Worm (Caenorhabditis elegans) whole organism, late embryonic: Measurements from ENCODE around the gene F56D6.11.

Experiments
- C38D4.7 ChIP-seq: fragments of 200-800 bp; sonication (Bioruptor generic); optimal IDR thresholded peaks from 2 replicates; lab custom pipeline; 2018; ENCODE audit warnings: mild to moderate bottlenecking, missing genetic modification characterization, moderate library complexity, missing compliant biosample characterization
- K02D7.2 ChIP-seq: sonication (generic microtip); optimal IDR thresholded peaks from 2 replicates; lab custom pipeline; 2017; ENCODE audit warnings: mild to moderate bottlenecking, missing genetic modification characterization, missing compliant biosample characterization
- T23F11.4 ChIP-seq: fragments of 200-800 bp; sonication (Bioruptor generic); optimal IDR thresholded peaks from 2 replicates; lab custom pipeline; 2018; ENCODE audit warnings: mild to moderate bottlenecking, missing genetic modification characterization, missing compliant biosample characterization
- ahr-1 ChIP-seq: sonication (generic microtip); optimal IDR thresholded peaks from 2 replicates; lab custom pipeline; 2016; ENCODE audit warnings: missing genetic modification characterization, missing compliant biosample characterization
- ama-1 ChIP-seq: fragments of 150-350 bp; optimal IDR thresholded peaks from 2 replicates; lab custom pipeline; 2014
- ceh-2 ChIP-seq: sonication (generic microtip); optimal IDR thresholded peaks from 2 replicates; lab custom pipeline; 2016; ENCODE audit warnings: missing genotype, missing genetic modification characterization, missing compliant biosample characterization
- ceh-24 ChIP-seq: sonication (generic microtip); optimal IDR thresholded peaks from 2 replicates; lab custom pipeline; 2016; ENCODE audit warnings: mild to moderate bottlenecking, missing genetic modification characterization, missing compliant biosample characterization
- ceh-30 ChIP-seq: fragments of 150-350 bp; optimal IDR thresholded peaks from 2 replicates; lab custom pipeline; 2014; ENCODE audit warnings: missing biosample characterization, missing genetic modification characterization
- ceh-45 ChIP-seq: fragments of 200-800 bp; sonication (Bioruptor generic); IDR thresholded peaks from 2 replicates; pipeline ENCODE4 v1.3.6; 2022; ENCODE audit warnings: missing genetic modification reagents, missing genetic modification characterization, missing compliant biosample characterization
- ceh-48 ChIP-seq: sonication (generic microtip); optimal IDR thresholded peaks from 2 replicates; lab custom pipeline; 2016; ENCODE audit warnings: missing genetic modification characterization, inconsistent platforms, missing compliant biosample characterization
- ceh-6 ChIP-seq: fragments of 200-800 bp; sonication (Bioruptor generic); optimal IDR thresholded peaks from 2 replicates; lab custom pipeline; 2018; ENCODE audit warnings: mild to moderate bottlenecking, missing genetic modification characterization, missing compliant biosample characterization
- ceh-9 ChIP-seq: sonication (generic microtip); optimal IDR thresholded peaks from 2 replicates; lab custom pipeline; 2016; ENCODE audit warnings: mild to moderate bottlenecking, missing genetic modification characterization, inconsistent platforms, missing compliant biosample characterization
- dmd-4 ChIP-seq: sonication (generic microtip); optimal IDR thresholded peaks from 2 replicates; lab custom pipeline; 2016; ENCODE audit warnings: borderline replicate concordance, missing genetic modification characterization, missing compliant biosample characterization
- dve-1 ChIP-seq: sonication (generic microtip); optimal IDR thresholded peaks from 2 replicates; lab custom pipeline; 2017; ENCODE audit warnings: antibody characterized with exemption, mild to moderate bottlenecking, missing genetic modification characterization, missing compliant biosample characterization
- elt-4 ChIP-seq: sonication (generic microtip); optimal IDR thresholded peaks from 2 replicates; lab custom pipeline; 2016; ENCODE audit warnings: missing genetic modification characterization, missing compliant biosample characterization
- fax-1 ChIP-seq: sonication (generic microtip); optimal IDR thresholded peaks from 2 replicates; lab custom pipeline; 2016; ENCODE audit warnings: missing genotype, missing genetic modification characterization, missing compliant biosample characterization
- fkh-6 ChIP-seq: sonication (generic microtip); optimal IDR thresholded peaks from 2 replicates; lab custom pipeline; 2016; ENCODE audit warnings: missing genetic modification characterization, missing compliant biosample characterization
- hlh-13 ChIP-seq: fragments of 200-800 bp; sonication (Bioruptor generic); optimal IDR thresholded peaks from 2 replicates; lab custom pipeline; 2018; ENCODE audit warnings: mild to moderate bottlenecking, missing genetic modification characterization, missing compliant biosample characterization
- hlh-6 ChIP-seq: sonication (generic microtip); optimal IDR thresholded peaks from 2 replicates; lab custom pipeline; 2016; ENCODE audit warnings: missing genotype, missing genetic modification characterization, missing compliant biosample characterization
- lim-6 ChIP-seq: sonication (generic microtip); optimal IDR thresholded peaks from 2 replicates; lab custom pipeline; 2016; ENCODE audit warnings: missing genetic modification characterization, missing compliant biosample characterization
- madf-2 ChIP-seq: sonication (generic microtip); optimal IDR thresholded peaks from 2 replicates; lab custom pipeline; 2017; ENCODE audit warnings: missing genetic modification characterization, missing compliant biosample characterization
- mec-3 ChIP-seq: sonication (generic microtip); optimal IDR thresholded peaks from 2 replicates; lab custom pipeline; 2016; ENCODE audit warnings: borderline replicate concordance, missing genetic modification characterization, missing compliant biosample characterization
- nfya-1 ChIP-seq: sonication (generic microtip); optimal IDR thresholded peaks from 2 replicates; lab custom pipeline; 2017; ENCODE audit warnings: missing genetic modification characterization, mild to moderate bottlenecking, missing compliant biosample characterization, antibody characterized with exemption, moderate library complexity
- pag-3 ChIP-seq: sonication (generic microtip); optimal IDR thresholded peaks from 2 replicates; lab custom pipeline; 2016; ENCODE audit warnings: missing compliant biosample characterization, missing genetic modification characterization, borderline replicate concordance
- pat-9 ChIP-seq: fragments of 200-800 bp; sonication (Bioruptor generic); optimal IDR thresholded peaks from 2 replicates; lab custom pipeline; 2018; ENCODE audit warnings: mild to moderate bottlenecking, missing genetic modification characterization, moderate library complexity, missing compliant biosample characterization
- pha-4 ChIP-seq: fragments of 150-350 bp; optimal IDR thresholded peaks from 2 replicates; lab custom pipeline; 2018; ENCODE audit warnings: missing biosample characterization, missing genetic modification reagents, missing genetic modification characterization
- rnt-1 ChIP-seq: sonication (generic microtip); optimal IDR thresholded peaks from 2 replicates; lab custom pipeline; 2016; ENCODE audit warnings: missing genetic modification characterization, missing compliant biosample characterization
- sdc-2 ChIP-seq: sonication (generic microtip); optimal IDR thresholded peaks from 2 replicates; lab custom pipeline; 2016; ENCODE audit warnings: missing genotype, missing genetic modification characterization, missing compliant biosample characterization
- sox-2 ChIP-seq: fragments of 200-800 bp; sonication (Bioruptor generic); IDR thresholded peaks from 2 replicates; pipeline ENCODE4 v1.3.6; 2022; ENCODE audit warnings: missing genetic modification reagents, missing genetic modification characterization, missing compliant biosample characterization
- sox-4 ChIP-seq: sonication (generic microtip); optimal IDR thresholded peaks from 2 replicates; lab custom pipeline; 2017; ENCODE audit warnings: mild to moderate bottlenecking, missing genetic modification characterization, inconsistent platforms, missing compliant biosample characterization
- tbx-7 ChIP-seq: sonication (generic microtip); optimal IDR thresholded peaks from 2 replicates; lab custom pipeline; 2016; ENCODE audit warnings: missing genotype, missing genetic modification characterization, missing compliant biosample characterization
- ttx-3 ChIP-seq: sonication (generic microtip); optimal IDR thresholded peaks from 2 replicates; lab custom pipeline; 2016; ENCODE audit warnings: missing genetic modification reagents, missing genetic modification characterization, missing compliant biosample characterization
- unc-3 ChIP-seq, 2 experiments: fragments of 200-800 bp in 1 of 2; sonication (Bioruptor generic) in 1 of 2; sonication (generic microtip) in 1 of 2; conservative IDR thresholded peaks in 1 of 2; optimal IDR thresholded peaks in 1 of 2; 2 replicates each; pipeline versions ENCODE4 v1.3.6 to Lab custom; 2016 to 2022; ENCODE audit warnings: missing compliant biosample characterization in 2 of 2, missing genetic modification characterization in 2 of 2, missing genetic modification reagents in 1 of 2
- unc-42 ChIP-seq: sonication (generic microtip); optimal IDR thresholded peaks from 2 replicates; lab custom pipeline; 2016; ENCODE audit warnings: missing genotype, missing genetic modification characterization, missing compliant biosample characterization
- zip-5 ChIP-seq: sonication (generic microtip); optimal IDR thresholded peaks from 2 replicates; lab custom pipeline; 2016; ENCODE audit warnings: missing genetic modification characterization, missing compliant biosample characterization

Gene F56D6.11

DNA sequence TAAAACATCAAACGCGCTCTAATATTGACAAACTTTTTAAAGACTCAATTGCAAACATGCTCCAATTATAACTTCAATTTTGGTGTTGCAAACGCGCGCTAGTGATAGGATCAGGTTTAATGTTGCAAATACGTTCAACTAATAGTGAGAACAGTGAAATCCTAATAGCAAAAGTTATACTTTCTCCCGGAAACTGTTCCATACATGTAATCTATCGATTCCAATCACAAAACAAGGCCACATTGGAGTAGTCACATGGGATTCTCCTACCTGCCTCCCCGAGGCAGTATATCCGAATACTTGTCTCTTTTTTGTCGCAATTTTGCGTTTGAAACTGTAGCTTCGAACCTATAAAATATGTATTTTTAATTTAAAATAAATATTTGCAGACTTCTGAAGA lies 36.4 kb downstream of the F56D6.11 start:
- TF ChIP-seq ceh-24 (tag; lab: Kevin White, UChicago), result no peak
- TF ChIP-seq ceh-9 (tag; lab: Kevin White, UChicago), result no peak
- no peak for TF ChIP-seq unc-42
- no peak for TF ChIP-seq K02D7.2 (tag; lab: Kevin White, UChicago)
- TF ChIP-seq madf-2 (tag; lab: Kevin White, UChicago), result no peak
- TF ChIP-seq sdc-2, result no peak
- no peak for TF ChIP-seq hlh-13 (GFP tag; lab: Kevin White, UChicago)
- no peak for TF ChIP-seq fkh-6 (tag; lab: Kevin White, UChicago)
- TF ChIP-seq mec-3 (tag; lab: Kevin White, UChicago), result no peak
- no peak for TF ChIP-seq unc-3 (GFP tag; conservative IDR thresholded peaks at IDR 0.05; lab: Robert Waterston, UW)
- TF ChIP-seq unc-3 (tag; optimal IDR thresholded peaks at IDR 0.05; lab: Kevin White, UChicago), result no peak

- TF ChIP-seq hlh-6 (tag; lab: Kevin White, UChicago), result no peak
- TF ChIP-seq pat-9 (tag; lab: Kevin White, UChicago), result no peak
- no peak for TF ChIP-seq ceh-48 (tag; lab: Kevin White, UChicago)
- no peak for TF ChIP-seq dmd-4 (tag; lab: Kevin White, UChicago)
- TF ChIP-seq ahr-1 (tag; lab: Kevin White, UChicago), result no peak
- TF ChIP-seq rnt-1 (tag; lab: Kevin White, UChicago), result no peak
- no peak for TF ChIP-seq ama-1 (lab: Kevin White, UChicago)
- TF ChIP-seq ceh-2, result no peak
- no peak for TF ChIP-seq ceh-45 (GFP tag; lab: Robert Waterston, UW)
- no peak for TF ChIP-seq ttx-3 (tag; lab: Kevin White, UChicago)
- TF ChIP-seq C38D4.7 (GFP tag; lab: Kevin White, UChicago), result no peak
- no peak for TF ChIP-seq madf-2 (tag; lab: Kevin White, UChicago)
- no peak for TF ChIP-seq fax-1 (tag; lab: Kevin White, UChicago)
- no peak for TF ChIP-seq lim-6 (tag; lab: Kevin White, UChicago)
- TF ChIP-seq pha-4 (tag; lab: Kevin White, UChicago), result no peak
Observed at ce11 chrIV:3867252-3867651, 39.0 kb downstream of the F56D6.11 start, which contains the start of gene F37C4.4. F37C4.4 (plus strand) TSS chrIV:3867309.

DNA sequence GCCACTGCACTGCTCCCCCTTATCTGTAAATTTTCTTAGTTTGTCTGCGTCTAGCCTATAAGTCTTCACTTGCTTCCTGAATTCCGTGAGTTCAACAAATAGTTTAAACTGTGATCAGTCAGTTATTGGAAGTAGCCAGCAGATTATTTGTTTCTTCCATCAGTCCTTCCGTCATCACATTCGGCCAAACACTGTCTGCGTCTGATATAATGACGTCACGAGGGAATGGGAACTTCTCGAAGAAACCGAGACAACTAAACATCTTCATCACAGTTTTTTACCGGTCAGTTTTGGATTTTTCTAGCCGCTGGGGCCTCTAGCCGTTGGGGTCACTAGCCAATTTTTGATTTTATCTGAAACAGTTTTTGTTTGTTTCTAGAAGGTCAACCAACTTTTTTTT lies 40.3 kb downstream of the F56D6.11 start:
- TF ChIP-seq T23F11.4 (no peak), dve-1 (tag; lab: Kevin White, UChicago) (no peak), pag-3 (tag; lab: Kevin White, UChicago) (no peak)

DNA sequence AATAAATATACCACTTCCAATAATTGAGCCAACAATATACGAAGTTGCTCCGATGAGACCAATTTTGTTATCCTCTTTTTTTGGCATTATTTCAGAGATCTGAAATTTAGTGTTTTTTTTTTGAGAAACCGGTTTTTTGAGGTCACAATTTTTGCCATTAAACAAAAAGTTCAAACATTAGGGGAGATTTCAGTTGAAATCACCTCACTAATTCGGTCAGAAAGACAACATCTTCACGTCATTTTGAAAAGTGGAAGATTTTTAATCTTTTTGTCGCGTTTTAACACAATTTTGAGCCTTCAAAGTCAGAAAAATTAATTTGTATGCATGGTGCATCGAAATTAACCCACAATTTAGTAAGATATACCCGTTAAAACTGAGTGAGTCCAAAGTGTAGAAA lies 41.3 kb downstream of the F56D6.11 start, which contains the start of gene aat-8:
TSS of gene aat-8 (minus strand) at position 101 of the 400 bp plus-strand sequence.
- TF ChIP-seq fax-1 (tag; lab: Kevin White, UChicago) (no peak), tbx-7 (no peak), sox-2 (GFP tag; lab: Robert Waterston, UW) (no peak), nfya-1 (no peak), elt-4 (no peak), ceh-45 (GFP tag; lab: Robert Waterston, UW) (no peak), ama-1 (lab: Kevin White, UChicago) (no peak), T23F11.4 (no peak), sox-4 (tag; lab: Kevin White, UChicago) (no peak), ttx-3 (tag; lab: Kevin White, UChicago) (no peak), ceh-6 (GFP tag; lab: Kevin White, UChicago) (no peak), C38D4.7 (GFP tag; lab: Kevin White, UChicago) (no peak), zip-5 (tag; lab: Kevin White, UChicago) (no peak), ceh-30 (tag; lab: Kevin White, UChicago) (no peak), pha-4 (tag; lab: Kevin White, UChicago) (no peak), dmd-4 (tag; lab: Kevin White, UChicago) (no peak)
